Worm (Caenorhabditis elegans) whole organism, late embryonic: ENCODE measurements around the gene grd-8.
A peak's percentile ranks its signal among the peaks of the same experiment; 100 is the strongest.

Source experiments
- C38D4.7 ChIP-seq: fragments of 200-800 bp; sonication (Bioruptor generic); optimal IDR thresholded peaks from 2 replicates; lab custom pipeline; 2018; ENCODE audit warnings: mild to moderate bottlenecking, missing genetic modification characterization, moderate library complexity, missing compliant biosample characterization
- F13H6.1 ChIP-seq: sonication (generic microtip); optimal IDR thresholded peaks from 2 replicates; lab custom pipeline; 2016; ENCODE audit warnings: missing genetic modification characterization, missing compliant biosample characterization
- K09A11.1 ChIP-seq: sonication (generic microtip); optimal IDR thresholded peaks from 2 replicates; lab custom pipeline; 2017; ENCODE audit warnings: antibody characterized with exemption, mild to moderate bottlenecking, missing genetic modification characterization, missing compliant biosample characterization; ENCODE audit not compliant: insufficient read depth
- T23F11.4 ChIP-seq: fragments of 200-800 bp; sonication (Bioruptor generic); optimal IDR thresholded peaks from 2 replicates; lab custom pipeline; 2018; ENCODE audit warnings: mild to moderate bottlenecking, missing genetic modification characterization, missing compliant biosample characterization
- Y22D7AL.16 ChIP-seq: sonication (generic microtip); optimal IDR thresholded peaks from 2 replicates; lab custom pipeline; 2016; ENCODE audit warnings: missing genetic modification characterization, missing compliant biosample characterization
- ahr-1 ChIP-seq: sonication (generic microtip); optimal IDR thresholded peaks from 2 replicates; lab custom pipeline; 2016; ENCODE audit warnings: missing genetic modification characterization, missing compliant biosample characterization
- ama-1 ChIP-seq: fragments of 150-350 bp; optimal IDR thresholded peaks from 2 replicates; lab custom pipeline; 2014
- ceh-14 ChIP-seq: sonication (generic microtip); optimal IDR thresholded peaks from 2 replicates; lab custom pipeline; 2016; ENCODE audit warnings: missing genotype, missing genetic modification characterization, missing compliant biosample characterization
- ceh-19 ChIP-seq: fragments of 200-800 bp; sonication (Bioruptor generic); optimal IDR thresholded peaks from 2 replicates; lab custom pipeline; 2018; ENCODE audit warnings: mild to moderate bottlenecking, missing genetic modification characterization, missing compliant biosample characterization
- ceh-2 ChIP-seq: sonication (generic microtip); optimal IDR thresholded peaks from 2 replicates; lab custom pipeline; 2016; ENCODE audit warnings: missing genotype, missing genetic modification characterization, missing compliant biosample characterization
- ceh-22 ChIP-seq: sonication (generic microtip); optimal IDR thresholded peaks from 2 replicates; lab custom pipeline; 2017; ENCODE audit warnings: missing biosample characterization, missing genetic modification characterization
- ceh-24 ChIP-seq: sonication (generic microtip); optimal IDR thresholded peaks from 2 replicates; lab custom pipeline; 2016; ENCODE audit warnings: mild to moderate bottlenecking, missing genetic modification characterization, missing compliant biosample characterization
- ceh-30 ChIP-seq: fragments of 150-350 bp; optimal IDR thresholded peaks from 2 replicates; lab custom pipeline; 2014; ENCODE audit warnings: missing biosample characterization, missing genetic modification characterization
- ceh-45 ChIP-seq: fragments of 200-800 bp; sonication (Bioruptor generic); IDR thresholded peaks from 2 replicates; pipeline ENCODE4 v1.3.6; 2022; ENCODE audit warnings: missing genetic modification reagents, missing genetic modification characterization, missing compliant biosample characterization
- ceh-6 ChIP-seq: fragments of 200-800 bp; sonication (Bioruptor generic); optimal IDR thresholded peaks from 2 replicates; lab custom pipeline; 2018; ENCODE audit warnings: mild to moderate bottlenecking, missing genetic modification characterization, missing compliant biosample characterization
- ceh-9 ChIP-seq: sonication (generic microtip); optimal IDR thresholded peaks from 2 replicates; lab custom pipeline; 2016; ENCODE audit warnings: mild to moderate bottlenecking, missing genetic modification characterization, inconsistent platforms, missing compliant biosample characterization
- che-1 ChIP-seq: sonication (generic microtip); optimal IDR thresholded peaks from 2 replicates; lab custom pipeline; 2016; ENCODE audit warnings: mild to moderate bottlenecking, missing genetic modification characterization, missing compliant biosample characterization
- dmd-4 ChIP-seq: sonication (generic microtip); optimal IDR thresholded peaks from 2 replicates; lab custom pipeline; 2016; ENCODE audit warnings: borderline replicate concordance, missing genetic modification characterization, missing compliant biosample characterization
- dve-1 ChIP-seq: sonication (generic microtip); optimal IDR thresholded peaks from 2 replicates; lab custom pipeline; 2017; ENCODE audit warnings: antibody characterized with exemption, mild to moderate bottlenecking, missing genetic modification characterization, missing compliant biosample characterization
- elt-2 ChIP-seq: sonication (generic microtip); optimal IDR thresholded peaks from 2 replicates; lab custom pipeline; 2016; ENCODE audit warnings: missing genetic modification reagents, missing genetic modification characterization, missing compliant biosample characterization
- elt-4 ChIP-seq: sonication (generic microtip); optimal IDR thresholded peaks from 2 replicates; lab custom pipeline; 2016; ENCODE audit warnings: missing genetic modification characterization, missing compliant biosample characterization
- eyg-1 ChIP-seq: sonication (generic microtip); optimal IDR thresholded peaks from 2 replicates; lab custom pipeline; 2016; ENCODE audit warnings: missing genotype, missing genetic modification characterization, missing compliant biosample characterization
- fkh-6 ChIP-seq: sonication (generic microtip); optimal IDR thresholded peaks from 2 replicates; lab custom pipeline; 2016; ENCODE audit warnings: missing genetic modification characterization, missing compliant biosample characterization
- gmeb-2 ChIP-seq: sonication (generic microtip); optimal IDR thresholded peaks from 2 replicates; lab custom pipeline; 2016; ENCODE audit warnings: missing genetic modification characterization, inconsistent platforms, missing compliant biosample characterization
- hlh-13 ChIP-seq: fragments of 200-800 bp; sonication (Bioruptor generic); optimal IDR thresholded peaks from 2 replicates; lab custom pipeline; 2018; ENCODE audit warnings: mild to moderate bottlenecking, missing genetic modification characterization, missing compliant biosample characterization
- hlh-15 ChIP-seq: sonication (generic microtip); optimal IDR thresholded peaks from 2 replicates; lab custom pipeline; 2016; ENCODE audit warnings: missing genetic modification characterization, missing compliant biosample characterization
- hlh-30 ChIP-seq: sonication (generic microtip); optimal IDR thresholded peaks from 2 replicates; lab custom pipeline; 2017; ENCODE audit warnings: antibody characterized with exemption, missing genetic modification characterization, missing compliant biosample characterization; ENCODE audit not compliant: insufficient read depth
- hlh-6 ChIP-seq: sonication (generic microtip); optimal IDR thresholded peaks from 2 replicates; lab custom pipeline; 2016; ENCODE audit warnings: missing genotype, missing genetic modification characterization, missing compliant biosample characterization
- hlh-8 ChIP-seq: sonication (generic microtip); optimal IDR thresholded peaks from 2 replicates; lab custom pipeline; 2016; ENCODE audit warnings: missing genotype, missing genetic modification characterization, missing compliant biosample characterization
- madf-2 ChIP-seq: sonication (generic microtip); optimal IDR thresholded peaks from 2 replicates; lab custom pipeline; 2017; ENCODE audit warnings: missing genetic modification characterization, missing compliant biosample characterization
- mec-3 ChIP-seq: sonication (generic microtip); optimal IDR thresholded peaks from 2 replicates; lab custom pipeline; 2016; ENCODE audit warnings: borderline replicate concordance, missing genetic modification characterization, missing compliant biosample characterization
- nfya-1 ChIP-seq: sonication (generic microtip); optimal IDR thresholded peaks from 2 replicates; lab custom pipeline; 2017; ENCODE audit warnings: missing genetic modification characterization, mild to moderate bottlenecking, missing compliant biosample characterization, antibody characterized with exemption, moderate library complexity
- pat-9 ChIP-seq: fragments of 200-800 bp; sonication (Bioruptor generic); optimal IDR thresholded peaks from 2 replicates; lab custom pipeline; 2018; ENCODE audit warnings: mild to moderate bottlenecking, missing genetic modification characterization, moderate library complexity, missing compliant biosample characterization
- pha-4 ChIP-seq: fragments of 150-350 bp; optimal IDR thresholded peaks from 2 replicates; lab custom pipeline; 2018; ENCODE audit warnings: missing biosample characterization, missing genetic modification reagents, missing genetic modification characterization
- pqm-1 ChIP-seq: sonication (generic microtip); optimal IDR thresholded peaks from 2 replicates; lab custom pipeline; 2016; ENCODE audit warnings: missing genetic modification characterization, missing compliant biosample characterization
- sdc-2 ChIP-seq: sonication (generic microtip); optimal IDR thresholded peaks from 2 replicates; lab custom pipeline; 2016; ENCODE audit warnings: missing genotype, missing genetic modification characterization, missing compliant biosample characterization
- tbx-2 ChIP-seq: sonication (generic microtip); optimal IDR thresholded peaks from 2 replicates; lab custom pipeline; 2016; ENCODE audit warnings: missing genetic modification characterization, missing compliant biosample characterization
- tbx-7 ChIP-seq: sonication (generic microtip); optimal IDR thresholded peaks from 2 replicates; lab custom pipeline; 2016; ENCODE audit warnings: missing genotype, missing genetic modification characterization, missing compliant biosample characterization
- ttx-3 ChIP-seq: sonication (generic microtip); optimal IDR thresholded peaks from 2 replicates; lab custom pipeline; 2016; ENCODE audit warnings: missing genetic modification reagents, missing genetic modification characterization, missing compliant biosample characterization
- unc-42 ChIP-seq: sonication (generic microtip); optimal IDR thresholded peaks from 2 replicates; lab custom pipeline; 2016; ENCODE audit warnings: missing genotype, missing genetic modification characterization, missing compliant biosample characterization
- unc-55 ChIP-seq: sonication (generic microtip); optimal IDR thresholded peaks from 2 replicates; lab custom pipeline; 2017; ENCODE audit warnings: missing biosample characterization, missing genetic modification reagents, missing genetic modification characterization
- unc-86 ChIP-seq: sonication (generic microtip); optimal IDR thresholded peaks from 2 replicates; lab custom pipeline; 2016; ENCODE audit warnings: missing genetic modification characterization, missing compliant biosample characterization
- zip-5 ChIP-seq: sonication (generic microtip); optimal IDR thresholded peaks from 2 replicates; lab custom pipeline; 2016; ENCODE audit warnings: missing genetic modification characterization, missing compliant biosample characterization
- ztf-16 ChIP-seq: sonication (generic microtip); optimal IDR thresholded peaks from 2 replicates; lab custom pipeline; 2017; ENCODE audit warnings: missing genetic modification characterization, missing compliant biosample characterization

grd-8 gene

DNA sequence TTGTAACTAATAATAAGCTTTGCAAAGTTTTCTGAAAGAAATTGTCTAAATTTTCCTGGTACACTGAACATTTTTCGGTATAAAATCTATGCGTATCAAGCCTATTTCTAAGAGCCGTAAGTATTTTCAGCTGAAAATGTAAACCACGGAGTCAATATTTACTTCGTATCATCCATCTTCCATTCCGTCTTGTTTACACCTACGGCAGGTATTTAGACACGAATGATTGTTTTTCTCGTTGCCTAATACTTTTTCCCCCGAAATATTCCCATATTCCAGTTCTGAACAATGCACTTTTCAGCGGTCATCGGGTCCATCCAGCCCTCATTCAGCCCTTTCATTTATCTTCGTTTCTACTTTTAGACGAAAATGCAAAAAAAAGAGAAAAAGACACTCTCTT is 5.4 kb downstream of the grd-8 start:
- TF ChIP-seq gmeb-2 (tag; lab: Kevin White, UChicago) (no peak), hlh-6 (tag; lab: Kevin White, UChicago) (no peak), K09A11.1 (tag; lab: Kevin White, UChicago) (no peak), ztf-16 (tag; lab: Kevin White, UChicago) (no peak), madf-2 (no peak), dmd-4 (tag; lab: Kevin White, UChicago) (no peak), elt-4 (tag; lab: Kevin White, UChicago) (no peak), ceh-2 (no peak), eyg-1 (tag; lab: Kevin White, UChicago) (no peak), hlh-13 (GFP tag; lab: Kevin White, UChicago) (no peak), sdc-2 (tag; lab: Kevin White, UChicago) (no peak), pat-9 (tag; lab: Kevin White, UChicago) (no peak), dve-1 (tag; lab: Kevin White, UChicago) (no peak), pha-4 (tag; lab: Kevin White, UChicago) (no peak), zip-5 (tag; lab: Kevin White, UChicago) (no peak), unc-86 (tag; lab: Kevin White, UChicago) (no peak)

DNA sequence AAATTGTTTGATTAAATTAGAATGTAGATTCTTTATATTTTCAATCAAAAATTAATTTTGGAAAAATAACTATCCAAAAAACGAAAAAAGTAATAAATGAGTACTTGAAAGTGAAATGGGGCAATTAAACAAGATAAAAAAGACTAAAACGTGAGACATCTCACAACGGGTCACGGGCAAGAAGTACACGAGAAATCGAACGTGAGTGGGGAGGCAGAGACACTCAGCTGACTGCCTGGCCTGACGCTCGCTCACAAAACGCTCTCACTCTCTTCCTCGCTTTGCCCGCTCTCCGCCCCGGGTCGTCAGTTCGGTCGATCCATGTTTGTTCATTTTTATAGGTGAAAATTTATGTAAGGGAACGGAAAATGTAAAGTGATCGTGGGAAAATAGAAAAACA is 5.9 kb downstream of the grd-8 start:
- TF ChIP-seq hlh-30 (tag; lab: Kevin White, UChicago) (peak; percentile 72), unc-42 (tag; lab: Kevin White, UChicago) (peak; percentile 5), ceh-30 (tag; lab: Kevin White, UChicago) (no peak)

DNA sequence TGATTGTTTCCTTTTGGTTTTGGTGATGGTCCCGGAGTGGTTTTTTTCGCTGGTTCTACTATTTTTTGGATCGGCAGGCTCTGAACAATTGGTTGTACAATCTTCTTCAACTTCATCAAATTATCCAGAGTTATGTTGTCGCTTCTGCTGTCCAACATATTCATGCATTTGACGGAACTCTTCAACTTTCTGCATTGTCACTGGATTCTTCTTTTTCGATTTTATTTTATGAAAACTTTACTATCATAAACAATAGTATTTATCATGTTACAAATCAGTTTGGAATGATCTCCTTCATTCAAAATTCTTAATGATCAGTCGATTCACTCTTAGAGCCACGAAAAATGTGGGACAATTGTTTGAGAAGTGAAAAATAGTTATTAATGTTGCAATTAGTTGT is 9.8 kb downstream of the grd-8 start:
- TF ChIP-seq hlh-13 (GFP tag; lab: Kevin White, UChicago) (no peak), pqm-1 (tag; lab: Kevin White, UChicago) (no peak), ceh-6 (no peak), ceh-9 (tag; lab: Kevin White, UChicago) (no peak), hlh-8 (no peak), T23F11.4 (GFP tag; lab: Kevin White, UChicago) (no peak), ama-1 (lab: Kevin White, UChicago) (no peak), ceh-24 (tag; lab: Kevin White, UChicago) (no peak)

DNA sequence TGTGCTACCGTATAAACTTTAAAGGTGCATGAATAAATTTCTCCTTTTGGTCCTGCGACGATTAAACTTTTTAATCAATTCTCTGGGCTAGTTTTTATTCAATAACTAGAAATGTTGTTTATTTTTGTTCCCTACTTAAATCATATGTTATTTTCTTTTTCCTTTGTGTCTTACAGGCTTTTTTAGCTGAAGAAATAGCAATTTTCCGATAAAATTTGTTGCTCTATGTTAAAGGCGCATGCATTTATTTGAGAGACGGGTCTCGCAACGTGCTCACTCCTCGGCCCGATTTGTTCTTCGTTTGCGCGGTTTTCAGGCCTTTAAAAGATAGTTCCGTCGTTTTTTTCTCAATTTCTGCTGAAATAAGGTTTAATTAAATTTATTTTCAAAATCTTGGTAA is 11.6 kb downstream of the grd-8 start:
- TF ChIP-seq dve-1 (tag; lab: Kevin White, UChicago), result no peak
- no peak for TF ChIP-seq F13H6.1 (tag; lab: Kevin White, UChicago)
- TF ChIP-seq C38D4.7, result no peak
- no peak for TF ChIP-seq ama-1 (lab: Kevin White, UChicago)
- no peak for TF ChIP-seq unc-55 (GFP tag; lab: Kevin White, UChicago)

DNA sequence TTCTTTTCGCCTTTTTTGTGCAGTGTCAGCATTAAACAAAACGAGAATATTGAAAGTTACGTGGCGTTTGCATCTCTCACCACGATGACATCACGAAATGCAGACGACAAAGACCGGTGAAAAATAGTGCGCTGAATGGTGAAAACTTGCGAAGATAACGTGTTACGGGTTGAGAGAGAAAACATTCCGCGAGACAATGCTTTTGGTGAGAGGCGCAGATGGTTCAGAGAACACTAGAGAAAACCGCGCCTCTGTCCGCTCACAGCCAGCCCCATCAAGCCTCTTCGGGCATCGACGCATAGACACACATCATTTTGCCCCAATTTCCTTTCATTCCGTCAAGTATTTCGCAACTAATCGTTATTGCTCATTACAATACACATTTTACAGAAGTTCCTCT is 12.3 kb downstream of the grd-8 start, which contains the start of the genes C37C3.9 and C37C3.18:
Gene C37C3.9 (minus strand): TSS at position 98 of the 400 bp plus-strand sequence.
Gene C37C3.18 (plus strand): TSS at position 391 of the 400 bp plus-strand sequence.
- no peak for TF ChIP-seq mec-3 (tag; lab: Kevin White, UChicago)
- no peak for TF ChIP-seq dmd-4 (tag; lab: Kevin White, UChicago)
- TF ChIP-seq fkh-6 (tag; lab: Kevin White, UChicago), result no peak
- TF ChIP-seq ama-1 (lab: Kevin White, UChicago), result no peak
- TF ChIP-seq unc-55 (GFP tag; lab: Kevin White, UChicago), result peak; percentile 73
- no peak for TF ChIP-seq gmeb-2 (tag; lab: Kevin White, UChicago)
- TF ChIP-seq ttx-3, result no peak
- TF ChIP-seq unc-86 (tag; lab: Kevin White, UChicago), result no peak
- no peak for TF ChIP-seq ahr-1 (tag; lab: Kevin White, UChicago)
- TF ChIP-seq T23F11.4 (GFP tag; lab: Kevin White, UChicago), result peak; percentile 39
- no peak for TF ChIP-seq dve-1 (tag; lab: Kevin White, UChicago)
- no peak for TF ChIP-seq elt-2 (tag; lab: Kevin White, UChicago)
- no peak for TF ChIP-seq che-1 (tag; lab: Kevin White, UChicago)
- TF ChIP-seq ceh-14 (tag; lab: Kevin White, UChicago), result no peak
- peak; percentile 19 for TF ChIP-seq tbx-2
- no peak for TF ChIP-seq tbx-7
- TF ChIP-seq Y22D7AL.16, result no peak
- TF ChIP-seq ceh-19 (GFP tag; lab: Kevin White, UChicago), result no peak
- TF ChIP-seq C38D4.7, result no peak
- no peak for TF ChIP-seq hlh-13 (GFP tag; lab: Kevin White, UChicago)
- TF ChIP-seq K09A11.1 (tag; lab: Kevin White, UChicago), result no peak
- TF ChIP-seq hlh-15 (tag; lab: Kevin White, UChicago), result no peak
- TF ChIP-seq nfya-1 (tag; lab: Kevin White, UChicago), result peak; percentile 63
- peak; percentile 6 for TF ChIP-seq hlh-30 (tag; lab: Kevin White, UChicago)
- TF ChIP-seq ceh-9 (tag; lab: Kevin White, UChicago), result no peak
- no peak for TF ChIP-seq ceh-45 (GFP tag; lab: Robert Waterston, UW)
- no peak for TF ChIP-seq ceh-22
